Fruit fly (Drosophila melanogaster) whole organism, embryonic: ENCODE results near the gene CG34434.

Source experiments
- Adf1 ChIP-seq: fragments of 200-800 bp; sonication (Bioruptor generic); IDR thresholded peaks from 2 replicates; pipeline ENCODE4 v1.3.6; 2022; ENCODE audit warnings: missing biosample characterization, missing genetic modification characterization
- Bgb ChIP-seq: fragments of 200-800 bp; sonication (Bioruptor generic); IDR thresholded peaks from 2 replicates; pipeline ENCODE4 v1.3.6; 2022; ENCODE audit warnings: missing biosample characterization, missing genetic modification characterization; ENCODE audit not compliant: partially characterized antibody
- CG10147 ChIP-seq: fragments of 200-800 bp; sonication (Bioruptor generic); optimal IDR thresholded peaks from 2 replicates; lab custom pipeline; 2019; ENCODE audit warnings: missing biosample characterization, mild to moderate bottlenecking, missing genetic modification characterization, moderate library complexity
- CG10321 ChIP-seq: fragments of 200-800 bp; sonication (Bioruptor generic); IDR thresholded peaks from 2 replicates; pipeline ENCODE4 v1.3.6; 2022; ENCODE audit warnings: missing biosample characterization, missing genetic modification characterization
- CG10366 ChIP-seq: fragments of 200-800 bp; sonication (Bioruptor generic); IDR thresholded peaks from 2 replicates; pipeline ENCODE4 v1.3.6; 2022; ENCODE audit warnings: missing biosample characterization, missing genetic modification characterization
- CG12659 ChIP-seq: fragments of 200-800 bp; sonication (Bioruptor generic); optimal IDR thresholded peaks from 3 replicates; lab custom pipeline; 2017; ENCODE audit warnings: mild to moderate bottlenecking, missing biosample characterization, missing genetic modification reagents, missing genetic modification characterization
- CG12744 ChIP-seq: fragments of 200-800 bp; sonication (Bioruptor generic); optimal IDR thresholded peaks from 2 replicates; lab custom pipeline; 2016; ENCODE audit warnings: missing biosample characterization, missing genetic modification characterization
- CG12942 ChIP-seq: fragments of 200-800 bp; sonication (Bioruptor generic); optimal IDR thresholded peaks from 3 replicates; lab custom pipeline; 2016; ENCODE audit warnings: missing biosample characterization, missing genetic modification characterization
- CG14667 ChIP-seq: fragments of 200-800 bp; sonication (Bioruptor generic); IDR thresholded peaks from 2 replicates; pipeline ENCODE4 v1.3.6; 2022; ENCODE audit warnings: missing biosample characterization, missing genetic modification characterization
- CG14860 ChIP-seq: fragments of 200-800 bp; sonication (Bioruptor generic); IDR thresholded peaks from 3 replicates; pipeline ENCODE4 v1.3.6; 2022; ENCODE audit warnings: missing biosample characterization, missing genetic modification characterization; ENCODE audit not compliant: partially characterized antibody
- CG1529 ChIP-seq: fragments of 200-800 bp; sonication (Bioruptor generic); optimal IDR thresholded peaks from 3 replicates; lab custom pipeline; 2018; ENCODE audit warnings: missing biosample characterization, missing genetic modification characterization
- CG16779 ChIP-seq: fragments of 200-800 bp; sonication (Bioruptor generic); IDR thresholded peaks from 2 replicates; pipeline ENCODE4 v1.3.6; 2022; ENCODE audit warnings: missing biosample characterization, missing genetic modification characterization
- CG2120 ChIP-seq: fragments of 200-800 bp; sonication (Bioruptor generic); optimal IDR thresholded peaks from 3 replicates; lab custom pipeline; 2016; ENCODE audit warnings: missing biosample characterization, missing genetic modification characterization
- CG3065 ChIP-seq: fragments of 200-800 bp; sonication (Bioruptor generic); optimal IDR thresholded peaks from 2 replicates; lab custom pipeline; 2016; ENCODE audit warnings: missing biosample characterization, missing genetic modification characterization
- CG31224 ChIP-seq: fragments of 200-800 bp; sonication (Bioruptor generic); IDR thresholded peaks from 2 replicates; pipeline ENCODE4 v1.3.6; 2022; ENCODE audit warnings: missing biosample characterization, missing genetic modification characterization
- CG31388 ChIP-seq: fragments of 200-800 bp; sonication (Bioruptor generic); optimal IDR thresholded peaks from 2 replicates; lab custom pipeline; 2016; ENCODE audit warnings: missing biosample characterization, missing genetic modification characterization
- CG43689 ChIP-seq: fragments of 200-800 bp; sonication (Bioruptor generic); IDR thresholded peaks from 2 replicates; pipeline ENCODE4 v1.3.6; 2022; ENCODE audit warnings: missing biosample characterization, missing genetic modification characterization
- CG6254 ChIP-seq: fragments of 200-800 bp; sonication (Bioruptor generic); optimal IDR thresholded peaks from 3 replicates; lab custom pipeline; 2017; ENCODE audit warnings: mild to moderate bottlenecking, missing biosample characterization, missing genetic modification reagents, missing genetic modification characterization
- CG6683 ChIP-seq: fragments of 200-800 bp; sonication (Bioruptor generic); optimal IDR thresholded peaks from 2 replicates; lab custom pipeline; 2017; ENCODE audit warnings: missing biosample characterization, mild to moderate bottlenecking, missing genetic modification characterization, missing genetic modification reagents
- CG8388 ChIP-seq: fragments of 200-800 bp; sonication (Bioruptor generic); optimal IDR thresholded peaks from 2 replicates; lab custom pipeline; 2019; ENCODE audit warnings: missing biosample characterization, mild to moderate bottlenecking, missing genetic modification characterization, moderate library complexity
- Deaf1 ChIP-seq: fragments of 200-800 bp; optimal IDR thresholded peaks from 3 replicates; lab custom pipeline; 2019; ENCODE audit warnings: missing biosample characterization, mild to moderate bottlenecking, missing genetic modification characterization, moderate library complexity
- Dref ChIP-seq: fragments of 200-800 bp; sonication (Bioruptor generic); IDR thresholded peaks from 2 replicates; pipeline ENCODE4 v1.3.6; 2022; ENCODE audit warnings: missing biosample characterization, missing genetic modification characterization
- HmgZ ChIP-seq: fragments of 200-800 bp; sonication (Bioruptor generic); optimal IDR thresholded peaks from 2 replicates; lab custom pipeline; 2018; ENCODE audit warnings: missing biosample characterization, mild to moderate bottlenecking, missing genetic modification characterization
- Hr3 ChIP-seq: fragments of 200-800 bp; sonication (Bioruptor generic); optimal IDR thresholded peaks from 3 replicates; lab custom pipeline; 2016; ENCODE audit warnings: missing biosample characterization, missing genetic modification characterization
- Mad ChIP-seq: fragments of 200-800 bp; sonication (Bioruptor generic); optimal IDR thresholded peaks from 2 replicates; lab custom pipeline; 2016; ENCODE audit warnings: missing biosample characterization, missing genetic modification characterization
- Mes4 ChIP-seq: fragments of 200-800 bp; sonication (Bioruptor generic); optimal IDR thresholded peaks from 2 replicates; lab custom pipeline; 2016; ENCODE audit warnings: missing biosample characterization, missing genetic modification characterization
- Six4 ChIP-seq: fragments of 200-800 bp; sonication (Bioruptor generic); optimal IDR thresholded peaks from 2 replicates; lab custom pipeline; 2016; ENCODE audit warnings: missing biosample characterization, missing genetic modification characterization
- Sox102F ChIP-seq: fragments of 200-800 bp; sonication (Bioruptor generic); optimal IDR thresholded peaks from 2 replicates; lab custom pipeline; 2018; ENCODE audit warnings: missing biosample characterization, mild to moderate bottlenecking, missing genetic modification characterization, moderate library complexity
- Spps ChIP-seq: fragments of 200-800 bp; sonication (Bioruptor generic); optimal IDR thresholded peaks from 2 replicates; lab custom pipeline; 2018; ENCODE audit warnings: missing biosample characterization, mild to moderate bottlenecking, missing genetic modification characterization
- Vsx1 ChIP-seq: fragments of 200-800 bp; sonication (Bioruptor generic); optimal IDR thresholded peaks from 2 replicates; lab custom pipeline; 2017; ENCODE audit warnings: missing biosample characterization, mild to moderate bottlenecking, missing genetic modification characterization, missing genetic modification reagents
- YL-1 ChIP-seq: fragments of 200-800 bp; sonication (Bioruptor generic); optimal IDR thresholded peaks from 3 replicates; lab custom pipeline; 2017; ENCODE audit warnings: missing biosample characterization, mild to moderate bottlenecking, missing genetic modification characterization
- ac ChIP-seq: fragments of 200-800 bp; sonication (Bioruptor generic); optimal IDR thresholded peaks from 3 replicates; lab custom pipeline; 2017; ENCODE audit warnings: missing biosample characterization, mild to moderate bottlenecking, missing genetic modification characterization
- amos ChIP-seq: fragments of 200-800 bp; sonication (Bioruptor generic); IDR thresholded peaks from 2 replicates; pipeline ENCODE4 v1.3.6; 2022; ENCODE audit warnings: missing biosample characterization, missing genetic modification characterization; ENCODE audit not compliant: partially characterized antibody
- bbx ChIP-seq: fragments of 200-800 bp; sonication (Bioruptor generic); IDR thresholded peaks from 2 replicates; pipeline ENCODE4 v1.3.6; 2022; ENCODE audit warnings: missing biosample characterization, missing genetic modification characterization; ENCODE audit not compliant: partially characterized antibody
- chinmo ChIP-seq: fragments of 200-800 bp; sonication (Bioruptor generic); IDR thresholded peaks from 4 replicates; pipeline ENCODE4 v1.3.6; 2022; ENCODE audit warnings: missing biosample characterization, missing genetic modification characterization; ENCODE audit not compliant: partially characterized antibody
- crol ChIP-seq: fragments of 200-800 bp; sonication (Bioruptor generic); IDR thresholded peaks from 2 replicates; pipeline ENCODE4 v1.3.6; 2022; ENCODE audit warnings: missing biosample characterization, missing genetic modification characterization
- dmrt11E ChIP-seq: fragments of 200-800 bp; sonication (Bioruptor generic); optimal IDR thresholded peaks from 3 replicates; lab custom pipeline; 2018; ENCODE audit warnings: missing biosample characterization, mild to moderate bottlenecking, missing genetic modification characterization, moderate library complexity
- emc ChIP-seq: fragments of 200-800 bp; sonication (Bioruptor generic); optimal IDR thresholded peaks from 2 replicates; lab custom pipeline; 2016; ENCODE audit warnings: missing biosample characterization, missing genetic modification characterization
- exex ChIP-seq: fragments of 200-800 bp; sonication (Bioruptor generic); optimal IDR thresholded peaks from 4 replicates; lab custom pipeline; 2018; ENCODE audit warnings: missing biosample characterization, mild to moderate bottlenecking, missing genetic modification characterization, moderate library complexity
- hb ChIP-seq: fragments of 200-800 bp; sonication (Bioruptor generic); IDR thresholded peaks from 3 replicates; pipeline ENCODE4 v1.3.6; 2022; ENCODE audit warnings: missing biosample characterization, missing genetic modification characterization; ENCODE audit not compliant: partially characterized antibody
- hth ChIP-seq: fragments of >200 bp; optimal IDR thresholded peaks from 2 replicates; lab custom pipeline; 2017; ENCODE audit warnings: inconsistent platforms
- lov ChIP-seq, 2 experiments: fragments of 200-800 bp in 1 of 2; fragments of >200 bp in 1 of 2; sonication (Bioruptor generic) in 1 of 2; IDR thresholded peaks in 1 of 2; optimal IDR thresholded peaks in 1 of 2; 2 replicates in 1 of 2; 3 replicates in 1 of 2; pipeline versions ENCODE4 v1.3.6 to Lab custom; 2017 to 2022; ENCODE audit warnings: missing biosample characterization in 1 of 2, missing genetic modification characterization in 1 of 2
- odd ChIP-seq: fragments of 200-800 bp; sonication (Bioruptor generic); optimal IDR thresholded peaks from 2 replicates; lab custom pipeline; 2017; ENCODE audit warnings: missing biosample characterization, mild to moderate bottlenecking, missing genetic modification characterization
- sens-2 ChIP-seq: fragments of 200-800 bp; sonication (Bioruptor generic); IDR thresholded peaks from 2 replicates; pipeline ENCODE4 v1.3.6; 2022; ENCODE audit warnings: missing biosample characterization, missing genetic modification characterization
- seq ChIP-seq: fragments of 200-800 bp; sonication (Bioruptor generic); IDR thresholded peaks from 2 replicates; pipeline ENCODE4 v1.3.6; 2022; ENCODE audit warnings: missing biosample characterization, missing genetic modification characterization
- sob ChIP-seq: fragments of 200-800 bp; sonication (Bioruptor generic); IDR thresholded peaks from 2 replicates; pipeline ENCODE4 v1.3.6; 2022; ENCODE audit warnings: missing biosample characterization, missing genetic modification characterization
- sug ChIP-seq: fragments of 200-800 bp; optimal IDR thresholded peaks from 2 replicates; lab custom pipeline; 2019; ENCODE audit warnings: missing biosample characterization, mild to moderate bottlenecking, missing genetic modification characterization, moderate library complexity
- vvl ChIP-seq: fragments of 200-800 bp; sonication (Bioruptor generic); IDR thresholded peaks from 2 replicates; pipeline ENCODE4 v1.3.6; 2022; ENCODE audit warnings: missing biosample characterization, missing genetic modification characterization
- yki ChIP-seq: fragments of >200 bp; optimal IDR thresholded peaks from 3 replicates; lab custom pipeline; 2018
- z ChIP-seq: fragments of 200-800 bp; sonication (Bioruptor generic); IDR thresholded peaks from 3 replicates; pipeline ENCODE4 v1.3.6; 2022; ENCODE audit warnings: missing biosample characterization, missing genetic modification characterization
- zfh1 ChIP-seq: fragments of 200-800 bp; sonication (Bioruptor generic); IDR thresholded peaks from 3 replicates; pipeline ENCODE4 v1.3.6; 2022; ENCODE audit warnings: missing biosample characterization, missing genetic modification characterization

Gene CG34434

dm6 chrX:5593868-5594267 lies 22.3 kb downstream of the CG34434 start, which contains the start of gene Vsx1 (continued):
- peak; percentile 59 for TF ChIP-seq Deaf1 (tag; lab: Kevin White, UChicago)
- 0 out of 2 replicates have a peak, but pooled peaks have one; percentile 32 for TF ChIP-seq sob
- no peak for TF ChIP-seq ac (GFP tag; lab: Kevin White, UChicago)
- TF ChIP-seq yki: no peak
- TF ChIP-seq CG10321: peak; percentile 98
- no peak for TF ChIP-seq z
- TF ChIP-seq hb (GFP tag; lab: Robert Waterston, UW): no peak
- TF ChIP-seq Sox102F (GFP tag; lab: Kevin White, UChicago): no peak
- TF ChIP-seq sug: no peak
- no peak for TF ChIP-seq YL-1 (GFP tag; lab: Kevin White, UChicago)
- TF ChIP-seq CG3065 (GFP tag; lab: Kevin White, UChicago): peak; percentile 30
- TF ChIP-seq CG43689 (GFP tag; lab: Robert Waterston, UW): no peak
- TF ChIP-seq CG31388 (GFP tag; lab: Kevin White, UChicago): no peak
- peak; percentile 56; the same call in 1 of the 2 replicates for TF ChIP-seq seq (GFP tag; lab: Robert Waterston, UW)
- TF ChIP-seq amos (GFP tag; lab: Robert Waterston, UW): no peak
- TF ChIP-seq Hr3: no peak
- TF ChIP-seq Adf1: peak; percentile 99
- TF ChIP-seq Bgb: 0 out of 2 replicates have a peak, but pooled peaks have one; percentile 24
- no peak for TF ChIP-seq CG16779 (GFP tag; lab: Robert Waterston, UW)
- TF ChIP-seq CG31224: no peak
- no peak for TF ChIP-seq CG6254 (GFP tag; lab: Kevin White, UChicago)
- TF ChIP-seq bbx (GFP tag; lab: Robert Waterston, UW): peak; percentile 24; the same call in 1 of the 2 replicates
- no peak for TF ChIP-seq exex (tag; lab: Kevin White, UChicago)
- no peak for TF ChIP-seq hth (lab: Kevin White, UChicago)
- TF ChIP-seq dmrt11E (tag; lab: Kevin White, UChicago): no peak
- TF ChIP-seq CG12659 (GFP tag; lab: Kevin White, UChicago): no peak
- TF ChIP-seq CG14860: no peak
- no peak for TF ChIP-seq CG2120
- TF ChIP-seq CG12744 (GFP tag; lab: Kevin White, UChicago): no peak
- TF ChIP-seq CG8388: no peak
- TF ChIP-seq sens-2 (GFP tag; lab: Robert Waterston, UW): no peak
- TF ChIP-seq CG6683: no peak
- TF ChIP-seq Mes4 (GFP tag; lab: Kevin White, UChicago): no peak
- TF ChIP-seq emc: no peak
- no peak for TF ChIP-seq HmgZ (tag; lab: Kevin White, UChicago)
- TF ChIP-seq crol (GFP tag; lab: Robert Waterston, UW): peak; percentile 64
- TF ChIP-seq zfh1 (GFP tag; lab: Robert Waterston, UW): 0 out of 3 replicates have a peak, but pooled peaks have one; percentile 8
- no peak for TF ChIP-seq CG14667
- TF ChIP-seq Dref (GFP tag; lab: Robert Waterston, UW): no peak
- TF ChIP-seq Vsx1: no peak
- no peak for TF ChIP-seq odd
- no peak for TF ChIP-seq Six4 (GFP tag; lab: Kevin White, UChicago)
- 0 out of 2 replicates have a peak, but pooled peaks have one; percentile 14 for TF ChIP-seq vvl
- no peak for TF ChIP-seq chinmo (GFP tag; lab: Robert Waterston, UW)
- no peak for TF ChIP-seq CG10366 (GFP tag; lab: Robert Waterston, UW)
- no peak for TF ChIP-seq lov (optimal IDR thresholded peaks at IDR 0.05; lab: Kevin White, UChicago)
- no peak for TF ChIP-seq lov (GFP tag; IDR thresholded peaks at IDR 0.05; lab: Robert Waterston, UW)
- TF ChIP-seq CG1529 (GFP tag; lab: Kevin White, UChicago): no peak
- no peak for TF ChIP-seq Mad (GFP tag; lab: Kevin White, UChicago)
- TF ChIP-seq CG12942 (GFP tag; lab: Kevin White, UChicago): no peak
- no peak for TF ChIP-seq Spps (tag; lab: Kevin White, UChicago)
- TF ChIP-seq CG10147 (GFP tag; lab: Kevin White, UChicago): no peak
